Worm (Caenorhabditis elegans): ENCODE data around the gene srd-5.
A peak's percentile ranks its signal among the peaks of the same experiment; 100 is the strongest.

ce11 chrIV:5658897-5659296 is 15.4 kb downstream of the srd-5 start:
- TF ChIP-seq unc-39 (tag; optimal IDR thresholded peaks at IDR 0.05) (no peak), pqm-1 (tag; optimal IDR thresholded peaks at IDR 0.05) (peak; percentile 88), R02D3.7 (tag; optimal IDR thresholded peaks at IDR 0.05) (no peak), nhr-237 (tag; optimal IDR thresholded peaks at IDR 0.05) (no peak), nhr-11 (tag; optimal IDR thresholded peaks at IDR 0.05) (no peak), unc-62 (GFP tag; optimal IDR thresholded peaks at IDR 0.05) (no peak), elt-1 (tag; optimal IDR thresholded peaks at IDR 0.05) (no peak)
